Worm (Caenorhabditis elegans): Measurements from ENCODE around the gene cwc-15.

ce11 chrV:16047052-16047451 lies 23.9 kb downstream of the cwc-15 start:
- TF ChIP-seq unc-39 (tag; optimal IDR thresholded peaks at IDR 0.05) = no peak
- no peak for TF ChIP-seq nhr-76 (tag; optimal IDR thresholded peaks at IDR 0.05)
- no peak for TF ChIP-seq ces-1 (GFP tag; optimal IDR thresholded peaks at IDR 0.05)
- no peak for TF ChIP-seq nhr-28 (tag; optimal IDR thresholded peaks at IDR 0.05)
- no peak for TF ChIP-seq tag-97 (GFP tag; IDR thresholded peaks at IDR 0.05)
- no peak for TF ChIP-seq ceh-82 (tag; optimal IDR thresholded peaks at IDR 0.05)
- no peak for TF ChIP-seq F49E8.2 (tag; optimal IDR thresholded peaks at IDR 0.05; ENCODE audit: borderline replicate concordance)
- no peak for TF ChIP-seq ceh-32 (tag; optimal IDR thresholded peaks at IDR 0.05; ENCODE audit: poor library complexity)
- no peak for TF ChIP-seq gei-8 (GFP tag; optimal IDR thresholded peaks at IDR 0.05)
- TF ChIP-seq ama-1 (optimal IDR thresholded peaks at IDR 0.05) = no peak
- no peak for TF ChIP-seq snpc-1.2 (GFP tag; IDR thresholded peaks at IDR 0.05)
- TF ChIP-seq mdl-1 (tag; optimal IDR thresholded peaks at IDR 0.05) = no peak
